Worm (Caenorhabditis elegans) whole organism, mixed stage, embryonic: ENCODE results near the gene srh-177.

Source experiments
- bed-3 ChIP-seq: fragments of 200-800 bp; sonication (Bioruptor generic); optimal IDR thresholded peaks from 3 replicates; lab custom pipeline; 2018; ENCODE audit warnings: mild to moderate bottlenecking, missing genetic modification characterization, moderate library complexity, missing compliant biosample characterization
- ceh-39 ChIP-seq: fragments of 150-350 bp; optimal IDR thresholded peaks from 2 replicates; lab custom pipeline; 2014; ENCODE audit warnings: missing biosample characterization, missing genetic modification characterization
- cnd-1 ChIP-seq: fragments of 200-800 bp; sonication (Bioruptor generic); optimal IDR thresholded peaks from 2 replicates; lab custom pipeline; 2018; ENCODE audit warnings: mild to moderate bottlenecking, missing genetic modification characterization, missing compliant biosample characterization
- elt-3 ChIP-seq: fragments of 150-350 bp; optimal IDR thresholded peaks from 2 replicates; lab custom pipeline; 2014; ENCODE audit warnings: missing biosample characterization, missing genetic modification characterization
- mls-2 ChIP-seq: sonication (generic microtip); optimal IDR thresholded peaks from 2 replicates; lab custom pipeline; 2016; ENCODE audit warnings: mild to moderate bottlenecking, missing genetic modification characterization, moderate library complexity, missing compliant biosample characterization
- nhr-28 ChIP-seq: fragments of 150-350 bp; optimal IDR thresholded peaks from 2 replicates; lab custom pipeline; 2014; ENCODE audit warnings: missing biosample characterization, missing genetic modification characterization
- nhr-76 ChIP-seq: sonication (generic microtip); optimal IDR thresholded peaks from 2 replicates; lab custom pipeline; 2017; ENCODE audit warnings: missing biosample characterization, missing genetic modification characterization
- tbx-8 ChIP-seq: fragments of 200-800 bp; sonication (Bioruptor generic); optimal IDR thresholded peaks from 2 replicates; lab custom pipeline; 2018; ENCODE audit warnings: mild to moderate bottlenecking, missing genetic modification characterization, moderate library complexity, missing compliant biosample characterization
- unc-39 ChIP-seq: fragments of 150-350 bp; optimal IDR thresholded peaks from 2 replicates; lab custom pipeline; 2014; ENCODE audit warnings: missing biosample characterization, missing genetic modification characterization
- unc-62 ChIP-seq: fragments of 150-350 bp; optimal IDR thresholded peaks from 2 replicates; lab custom pipeline; 2014; ENCODE audit warnings: missing biosample characterization, missing genetic modification reagents, missing genetic modification characterization

ce11 chrV:20413936-20414335 is 44.9 kb upstream of the srh-177 start:
- TF ChIP-seq bed-3 (GFP tag; lab: Kevin White, UChicago): no peak
- TF ChIP-seq unc-39 (tag; lab: Kevin White, UChicago): no peak
- no peak for TF ChIP-seq cnd-1
- no peak for TF ChIP-seq nhr-28 (tag; lab: Kevin White, UChicago)
- no peak for TF ChIP-seq tbx-8 (GFP tag; lab: Kevin White, UChicago)
- TF ChIP-seq nhr-76 (tag; lab: Kevin White, UChicago): no peak
- TF ChIP-seq elt-3: no peak
- TF ChIP-seq unc-62: no peak
- TF ChIP-seq mls-2: no peak
- no peak for TF ChIP-seq ceh-39 (tag; lab: Kevin White, UChicago)
